Worm (Caenorhabditis elegans) whole organism, young adult: ENCODE measurements around the gene vps-8.

ENCODE experiments used
- B0035.1 ChIP-seq: sonication (generic microtip); optimal IDR thresholded peaks from 2 replicates; lab custom pipeline; 2016; ENCODE audit warnings: missing genetic modification characterization, mild to moderate bottlenecking, missing compliant biosample characterization, missing genotype, missing genetic modification reagents
- B0261.1 ChIP-seq: sonication (generic microtip); optimal IDR thresholded peaks from 2 replicates; lab custom pipeline; 2016; ENCODE audit warnings: mild to moderate bottlenecking, missing genetic modification characterization, moderate library complexity, missing compliant biosample characterization
- C17E4.6 ChIP-seq: fragments of 200-800 bp; sonication (Bioruptor generic); IDR thresholded peaks from 2 replicates; pipeline ENCODE4 v1.3.6; 2022; ENCODE audit warnings: missing genetic modification reagents, missing genetic modification characterization, missing compliant biosample characterization
- F22D6.2 ChIP-seq: sonication (generic microtip); optimal IDR thresholded peaks from 2 replicates; lab custom pipeline; 2016; ENCODE audit warnings: mild to moderate bottlenecking, missing genetic modification characterization, missing compliant biosample characterization
- F37B4.10 ChIP-seq: fragments of 200-800 bp; sonication (Bioruptor generic); IDR thresholded peaks from 2 replicates; pipeline ENCODE4 v1.3.6; 2022; ENCODE audit warnings: missing genetic modification characterization, missing compliant biosample characterization
- F57A8.1 ChIP-seq: fragments of 200-800 bp; sonication (Bioruptor generic); optimal IDR thresholded peaks from 2 replicates; lab custom pipeline; 2018; ENCODE audit warnings: mild to moderate bottlenecking, missing genetic modification characterization, moderate library complexity, missing compliant biosample characterization
- F57C9.4 ChIP-seq: sonication (generic microtip); optimal IDR thresholded peaks from 2 replicates; lab custom pipeline; 2017; ENCODE audit warnings: mild to moderate bottlenecking, missing genetic modification characterization, missing compliant biosample characterization
- T26A5.8 ChIP-seq: sonication (generic microtip); optimal IDR thresholded peaks from 2 replicates; lab custom pipeline; 2016; ENCODE audit warnings: missing genetic modification characterization, missing compliant biosample characterization
- aptf-2 ChIP-seq: fragments of 200-800 bp; sonication (Bioruptor generic); conservative IDR thresholded peaks from 2 replicates; pipeline ENCODE4 v1.3.6; 2022; ENCODE audit warnings: missing genetic modification reagents, missing genetic modification characterization, missing compliant biosample characterization
- bed-1 ChIP-seq: fragments of 200-800 bp; sonication (Bioruptor generic); IDR thresholded peaks from 2 replicates; pipeline ENCODE4 v1.3.6; 2022; ENCODE audit warnings: missing genetic modification reagents, missing genetic modification characterization, missing compliant biosample characterization
- ceh-100 ChIP-seq: fragments of 200-800 bp; sonication (Bioruptor generic); IDR thresholded peaks from 2 replicates; pipeline ENCODE4 v1.3.6; 2022; ENCODE audit warnings: missing genetic modification reagents, missing genetic modification characterization, missing compliant biosample characterization
- hsf-1 ChIP-seq: fragments of 200-800 bp; sonication (Bioruptor generic); IDR thresholded peaks from 2 replicates; pipeline ENCODE4 v1.3.6; 2022; ENCODE audit warnings: missing genetic modification reagents, missing genetic modification characterization, missing compliant biosample characterization
- let-526 ChIP-seq: fragments of 200-800 bp; sonication (Bioruptor generic); IDR thresholded peaks from 2 replicates; pipeline ENCODE4 v1.3.6; 2022; ENCODE audit warnings: missing genetic modification reagents, missing genetic modification characterization, missing compliant biosample characterization
- let-607 ChIP-seq, 2 experiments: fragments of 200-800 bp in 1 of 2; sonication (Bioruptor generic) in 1 of 2; sonication (generic microtip) in 1 of 2; optimal IDR thresholded peaks; 2 replicates each; lab custom pipeline; 2016 to 2018; ENCODE audit warnings: mild to moderate bottlenecking in 2 of 2, missing compliant biosample characterization in 2 of 2, missing genetic modification characterization in 2 of 2, moderate library complexity in 2 of 2, missing genotype in 1 of 2
- lin-54 ChIP-seq: fragments of 200-800 bp; sonication (Bioruptor generic); optimal IDR thresholded peaks from 2 replicates; lab custom pipeline; 2018; ENCODE audit warnings: mild to moderate bottlenecking, missing genetic modification characterization, missing compliant biosample characterization
- nhr-27 ChIP-seq: fragments of 200-800 bp; sonication (Bioruptor generic); optimal IDR thresholded peaks from 2 replicates; lab custom pipeline; 2018; ENCODE audit warnings: mild to moderate bottlenecking, missing genetic modification characterization, moderate library complexity, missing compliant biosample characterization
- rcor-1 ChIP-seq: fragments of 200-800 bp; sonication (Bioruptor generic); IDR thresholded peaks from 2 replicates; pipeline ENCODE4 v1.3.6; 2022; ENCODE audit warnings: missing genetic modification reagents, missing genetic modification characterization, missing compliant biosample characterization
- snpc-4 ChIP-seq, 5 experiments: fragments of 150-350 bp in 1 of 5; sonication (generic microtip) in 4 of 5; optimal IDR thresholded peaks; 2 replicates each; lab custom pipeline; 2014 to 2018; ENCODE audit warnings: missing genetic modification characterization in 5 of 5, missing biosample characterization in 3 of 5, antibody characterized with exemption in 2 of 5, mild to moderate bottlenecking in 2 of 5, missing compliant biosample characterization in 2 of 5, missing genotype in 2 of 5, moderate library complexity in 2 of 5, missing genetic modification reagents in 1 of 5
- zim-3 ChIP-seq: sonication (generic microtip); optimal IDR thresholded peaks from 2 replicates; lab custom pipeline; 2017; ENCODE audit warnings: mild to moderate bottlenecking, missing genetic modification characterization, moderate library complexity, missing compliant biosample characterization
- ztf-18 ChIP-seq: sonication (generic microtip); optimal IDR thresholded peaks from 2 replicates; lab custom pipeline; 2016; ENCODE audit warnings: missing genotype, mild to moderate bottlenecking, missing genetic modification characterization, missing compliant biosample characterization

vps-8 gene

ce11 chrIV:12227012-12227411 is 48.8 kb downstream of the vps-8 start, which contains the start of gene mlt-3:
mlt-3 (minus strand) TSS chrIV:12227112.
- no peak for TF ChIP-seq hsf-1
- TF ChIP-seq C17E4.6 (GFP tag; lab: Robert Waterston, UW), result no peak
- no peak for TF ChIP-seq bed-1 (GFP tag; lab: Robert Waterston, UW)
- no peak for TF ChIP-seq F57A8.1 (GFP tag; lab: Kevin White, UChicago)
- no peak for TF ChIP-seq snpc-4 (GFP tag; optimal IDR thresholded peaks at IDR 0.05; lab: Kevin White, UChicago)
- TF ChIP-seq snpc-4 (tag; optimal IDR thresholded peaks at IDR 0.05; lab: Kevin White, UChicago), result no peak
- no peak for TF ChIP-seq F37B4.10 (GFP tag; lab: Robert Waterston, UW)
- no peak for TF ChIP-seq ztf-18 (tag; lab: Kevin White, UChicago)
- no peak for TF ChIP-seq ceh-100
- no peak for TF ChIP-seq aptf-2 (GFP tag; lab: Robert Waterston, UW)
- no peak for TF ChIP-seq F57C9.4 (tag; lab: Kevin White, UChicago)
- TF ChIP-seq nhr-27 (tag; lab: Kevin White, UChicago), result no peak
- no peak for TF ChIP-seq rcor-1 (GFP tag; lab: Robert Waterston, UW)
- TF ChIP-seq let-607 (tag; optimal IDR thresholded peaks at IDR 0.05; lab: Kevin White, UChicago), result no peak
- TF ChIP-seq T26A5.8, result no peak
- no peak for TF ChIP-seq F22D6.2 (tag; lab: Kevin White, UChicago)
- no peak for TF ChIP-seq B0261.1 (tag; lab: Kevin White, UChicago)
- no peak for TF ChIP-seq let-526 (GFP tag; lab: Robert Waterston, UW)
- TF ChIP-seq zim-3, result no peak
- no peak for TF ChIP-seq lin-54 (GFP tag; lab: Kevin White, UChicago)
- TF ChIP-seq B0035.1, result no peak
